Worm (Caenorhabditis elegans) whole organism, L4 larva: ENCODE results near the gene F10G2.2.

Experiments used
- F26F4.8 ChIP-seq: fragments of 200-800 bp; sonication (Bioruptor generic); conservative IDR thresholded peaks from 2 replicates; pipeline ENCODE4 v1.3.6; 2022; ENCODE audit warnings: missing genetic modification characterization, missing compliant biosample characterization
- F37D6.2 ChIP-seq: sonication (generic microtip); optimal IDR thresholded peaks from 2 replicates; lab custom pipeline; 2016; ENCODE audit warnings: mild to moderate bottlenecking, missing genetic modification characterization, missing compliant biosample characterization
- Y105C5A.15 ChIP-seq: fragments of 200-800 bp; sonication (Bioruptor generic); IDR thresholded peaks from 2 replicates; pipeline ENCODE4 v1.3.6; 2022; ENCODE audit warnings: missing genetic modification characterization, missing compliant biosample characterization
- Y48G9A.11 ChIP-seq: fragments of 200-800 bp; sonication (Bioruptor generic); IDR thresholded peaks from 2 replicates; pipeline ENCODE4 v1.3.6; 2022; ENCODE audit warnings: missing genetic modification reagents, missing genetic modification characterization, missing compliant biosample characterization
- aha-1 ChIP-seq: fragments of 150-350 bp; peaks from one replicate; lab custom pipeline; 2014; ENCODE audit warnings: missing biosample characterization, missing genetic modification characterization
- ceh-20 ChIP-seq: fragments of 200-800 bp; sonication (Bioruptor generic); IDR thresholded peaks from 2 replicates; pipeline ENCODE4 v1.3.6; 2022; ENCODE audit warnings: missing genetic modification reagents, missing genetic modification characterization, missing compliant biosample characterization
- ceh-32 ChIP-seq: sonication (generic microtip); optimal IDR thresholded peaks from 2 replicates; lab custom pipeline; 2016; ENCODE audit warnings: mild to moderate bottlenecking, missing genetic modification characterization, missing compliant biosample characterization; ENCODE audit not compliant: poor library complexity
- lin-15B ChIP-seq: fragments of 150-350 bp; sonication (generic microtip); optimal IDR thresholded peaks from 3 replicates; lab custom pipeline; 2014; ENCODE audit warnings: missing biosample characterization, missing genetic modification characterization
- lin-39 ChIP-seq: fragments of 150-350 bp; optimal IDR thresholded peaks from 2 replicates; lab custom pipeline; 2014; ENCODE audit warnings: missing biosample characterization, missing genetic modification reagents, missing genetic modification characterization
- mep-1 ChIP-seq: fragments of 150-350 bp; sonication (generic microtip); optimal IDR thresholded peaks from 3 replicates; lab custom pipeline; 2014; ENCODE audit warnings: missing biosample characterization, missing genetic modification characterization
- nhr-28 ChIP-seq: fragments of 150-350 bp; optimal IDR thresholded peaks from 2 replicates; lab custom pipeline; 2014; ENCODE audit warnings: missing biosample characterization, missing genetic modification characterization
- saeg-2 ChIP-seq: fragments of 200-800 bp; sonication (Bioruptor generic); IDR thresholded peaks from 2 replicates; pipeline ENCODE4 v1.3.6; 2022; ENCODE audit warnings: missing genetic modification reagents, missing genetic modification characterization, missing compliant biosample characterization
- snpc-4 ChIP-seq: fragments of 150-350 bp; optimal IDR thresholded peaks from 2 replicates; lab custom pipeline; 2014; ENCODE audit warnings: missing biosample characterization, missing genetic modification characterization
- tra-1 ChIP-seq: fragments of 200-800 bp; sonication (Bioruptor generic); IDR thresholded peaks from 2 replicates; pipeline ENCODE4 v1.3.6; 2022; ENCODE audit warnings: missing genetic modification reagents, missing genetic modification characterization, missing compliant biosample characterization
- unc-62 ChIP-seq, 3 experiments: fragments of 150-350 bp in 1 of 3; sonication (generic microtip); optimal IDR thresholded peaks in 2 of 3; peaks in 1 of 3; 1 replicate in 1 of 3; 2 replicates in 2 of 3; lab custom pipeline; 2014 to 2017; ENCODE audit warnings: missing biosample characterization in 3 of 3, missing genetic modification characterization in 3 of 3, missing genetic modification reagents in 3 of 3, missing genotype in 1 of 3
- zfp-3 ChIP-seq: fragments of 200-800 bp; sonication (Bioruptor generic); conservative IDR thresholded peaks from 2 replicates; pipeline ENCODE4 v1.3.6; 2022; ENCODE audit warnings: missing genetic modification reagents, missing genetic modification characterization, missing compliant biosample characterization

Gene F10G2.2

ce11 chrV:7374090-7374489, 43.1 kb downstream of the F10G2.2 start, which contains the start of gene srx-56:
Gene srx-56, plus strand, starts transcription at chrV:7374390.
- no peak for TF ChIP-seq F26F4.8
- peak in 1 of 2 experiments; percentile 20 for TF ChIP-seq unc-62 (GFP tag; optimal IDR thresholded peaks at IDR 0.05 in 1 of 2; lab: Kevin White, UChicago)
- no peak for TF ChIP-seq unc-62 (tag; optimal IDR thresholded peaks at IDR 0.05; lab: Kevin White, UChicago)

- TF ChIP-seq zfp-3 (GFP tag; lab: Robert Waterston, UW), result no peak
- no peak for TF ChIP-seq mep-1 (tag; lab: Kevin White, UChicago)
- no peak for TF ChIP-seq ceh-32
- TF ChIP-seq Y105C5A.15 (GFP tag; lab: Robert Waterston, UW), result no peak
- no peak for TF ChIP-seq snpc-4 (tag; lab: Kevin White, UChicago)
- no peak for TF ChIP-seq F37D6.2 (tag; lab: Kevin White, UChicago)
- no peak for TF ChIP-seq Y48G9A.11
- no peak for TF ChIP-seq nhr-28 (tag; lab: Kevin White, UChicago)
Measured at ce11 chrV:7379384-7379783, 48.4 kb downstream of the F10G2.2 start, which contains the start of gene srsx-24. Gene srsx-24, minus strand, starts transcription at chrV:7379484.

ce11 chrV:7381008-7381407, 50.0 kb downstream of the F10G2.2 start, which contains the start of gene C03G6.17:
Gene C03G6.17, minus strand, starts transcription at chrV:7381108.
- TF ChIP-seq aha-1 (peak; percentile 22), saeg-2 (GFP tag; lab: Robert Waterston, UW) (no peak), lin-39 (tag; lab: Kevin White, UChicago) (no peak), lin-15B (no peak), ceh-20 (GFP tag; lab: Robert Waterston, UW) (no peak), tra-1 (GFP tag; lab: Robert Waterston, UW) (no peak)
